Fruit fly (Drosophila melanogaster) whole organism, embryonic: Measurements from ENCODE around the gene CG16903.

ENCODE experiments used
- Asciz ChIP-seq: fragments of 200-800 bp; sonication (Bioruptor generic); optimal IDR thresholded peaks from 2 replicates; lab custom pipeline; 2017; ENCODE audit warnings: missing biosample characterization, mild to moderate bottlenecking, missing genetic modification characterization, missing genetic modification reagents
- CG10366 ChIP-seq: fragments of 200-800 bp; sonication (Bioruptor generic); IDR thresholded peaks from 2 replicates; pipeline ENCODE4 v1.3.6; 2022; ENCODE audit warnings: missing biosample characterization, missing genetic modification characterization
- CG13775 ChIP-seq: fragments of 200-800 bp; sonication (Bioruptor generic); optimal IDR thresholded peaks from 3 replicates; lab custom pipeline; 2017; ENCODE audit warnings: missing biosample characterization, mild to moderate bottlenecking, missing genetic modification characterization
- CG15514 ChIP-seq: fragments of 200-800 bp; sonication (Bioruptor generic); optimal IDR thresholded peaks from 3 replicates; lab custom pipeline; 2017; ENCODE audit warnings: missing biosample characterization, missing genetic modification characterization, mild to moderate bottlenecking, moderate library complexity, missing genetic modification reagents
- CG15601 ChIP-seq: fragments of 200-800 bp; sonication (Bioruptor generic); optimal IDR thresholded peaks from 3 replicates; lab custom pipeline; 2019; ENCODE audit warnings: missing biosample characterization, mild to moderate bottlenecking, missing genetic modification characterization, moderate library complexity
- CG1792 ChIP-seq: fragments of 200-800 bp; sonication (Bioruptor generic); optimal IDR thresholded peaks from 2 replicates; lab custom pipeline; 2016; ENCODE audit warnings: missing biosample characterization, missing genetic modification characterization
- CG18599 ChIP-seq: fragments of 200-800 bp; sonication (Bioruptor generic); optimal IDR thresholded peaks from 3 replicates; lab custom pipeline; 2017; ENCODE audit warnings: missing biosample characterization, missing genetic modification characterization, mild to moderate bottlenecking, moderate library complexity, missing genetic modification reagents
- CG2678 ChIP-seq: fragments of 200-800 bp; sonication (Bioruptor generic); optimal IDR thresholded peaks from 3 replicates; lab custom pipeline; 2019; ENCODE audit warnings: missing biosample characterization, mild to moderate bottlenecking, missing genetic modification characterization, moderate library complexity
- CG2875 ChIP-seq: fragments of 200-800 bp; sonication (Bioruptor generic); optimal IDR thresholded peaks from 2 replicates; lab custom pipeline; 2017; ENCODE audit warnings: missing biosample characterization, mild to moderate bottlenecking, missing genetic modification characterization, missing genetic modification reagents
- CG34224 ChIP-seq: fragments of 200-800 bp; sonication (Bioruptor generic); IDR thresholded peaks from 3 replicates; pipeline ENCODE4 v1.3.6; 2022; ENCODE audit warnings: missing biosample characterization, missing genetic modification characterization; ENCODE audit not compliant: partially characterized antibody
- CG42726 ChIP-seq: fragments of 200-800 bp; sonication (Bioruptor generic); IDR thresholded peaks from 2 replicates; pipeline ENCODE4 v1.3.6; 2022; ENCODE audit warnings: missing biosample characterization, missing genetic modification characterization; ENCODE audit not compliant: partially characterized antibody
- CG4617 ChIP-seq: fragments of 200-800 bp; sonication (Bioruptor generic); optimal IDR thresholded peaks from 3 replicates; lab custom pipeline; 2016; ENCODE audit warnings: missing biosample characterization, missing genetic modification characterization, borderline replicate concordance
- CG8281 ChIP-seq: fragments of 200-800 bp; sonication (Bioruptor generic); optimal IDR thresholded peaks from 2 replicates; lab custom pipeline; 2018; ENCODE audit warnings: missing biosample characterization, mild to moderate bottlenecking, missing genetic modification characterization, moderate library complexity
- CG9797 ChIP-seq: fragments of 200-800 bp; sonication (Bioruptor generic); optimal IDR thresholded peaks from 3 replicates; lab custom pipeline; 2018; ENCODE audit warnings: missing biosample characterization, mild to moderate bottlenecking, missing genetic modification characterization
- CHES-1-like ChIP-seq: fragments of 200-800 bp; sonication (Bioruptor generic); optimal IDR thresholded peaks from 2 replicates; lab custom pipeline; 2016; ENCODE audit warnings: missing biosample characterization, missing genetic modification characterization
- Camta ChIP-seq: fragments of 200-800 bp; sonication (Bioruptor generic); optimal IDR thresholded peaks from 2 replicates; lab custom pipeline; 2016; ENCODE audit warnings: missing biosample characterization, missing genetic modification characterization
- Fer1 ChIP-seq: fragments of 200-800 bp; sonication (Bioruptor generic); optimal IDR thresholded peaks from 2 replicates; lab custom pipeline; 2017; ENCODE audit warnings: missing biosample characterization, mild to moderate bottlenecking, missing genetic modification characterization
- HLH3B ChIP-seq: fragments of 200-800 bp; sonication (Bioruptor generic); IDR thresholded peaks from 2 replicates; pipeline ENCODE4 v1.3.6; 2022; ENCODE audit warnings: missing biosample characterization, missing genetic modification characterization
- HmgD ChIP-seq: fragments of 200-800 bp; sonication (Bioruptor generic); optimal IDR thresholded peaks from 3 replicates; lab custom pipeline; 2016; ENCODE audit warnings: missing biosample characterization, missing genetic modification characterization
- Hsf ChIP-seq: fragments of 200-800 bp; sonication (Bioruptor generic); optimal IDR thresholded peaks from 3 replicates; lab custom pipeline; 2016; ENCODE audit warnings: missing biosample characterization, missing genetic modification characterization
- Lim3 ChIP-seq: fragments of 200-800 bp; sonication (Bioruptor generic); IDR thresholded peaks from 2 replicates; pipeline ENCODE4 v1.3.6; 2022; ENCODE audit warnings: missing biosample characterization, missing genetic modification characterization
- Oaz ChIP-seq: fragments of 200-800 bp; sonication (Bioruptor generic); IDR thresholded peaks from 2 replicates; pipeline ENCODE4 v1.3.6; 2022; ENCODE audit warnings: missing biosample characterization, missing genetic modification characterization
- PHDP ChIP-seq: fragments of 200-800 bp; sonication (Bioruptor generic); optimal IDR thresholded peaks from 3 replicates; lab custom pipeline; 2018; ENCODE audit warnings: missing biosample characterization, mild to moderate bottlenecking, missing genetic modification characterization, moderate library complexity
- Ssrp ChIP-seq: fragments of 200-800 bp; sonication (Bioruptor generic); optimal IDR thresholded peaks from 2 replicates; lab custom pipeline; 2018; ENCODE audit warnings: missing biosample characterization, mild to moderate bottlenecking, missing genetic modification characterization, moderate library complexity
- Tbp ChIP-seq: fragments of >200 bp; optimal IDR thresholded peaks from 2 replicates; lab custom pipeline; 2018; ENCODE audit warnings: missing biosample characterization, missing genetic modification characterization
- Xbp1 ChIP-seq: fragments of 200-800 bp; sonication (Bioruptor generic); optimal IDR thresholded peaks from 3 replicates; lab custom pipeline; 2016; ENCODE audit warnings: missing biosample characterization, mild to moderate bottlenecking, missing genetic modification characterization
- YL-1 ChIP-seq: fragments of 200-800 bp; sonication (Bioruptor generic); optimal IDR thresholded peaks from 3 replicates; lab custom pipeline; 2017; ENCODE audit warnings: missing biosample characterization, mild to moderate bottlenecking, missing genetic modification characterization
- bcd ChIP-seq: fragments of 200-800 bp; sonication (Bioruptor generic); optimal IDR thresholded peaks from 2 replicates; lab custom pipeline; 2017; ENCODE audit warnings: missing biosample characterization, mild to moderate bottlenecking, missing genetic modification characterization
- dpn ChIP-seq, 2 experiments: fragments of 200-800 bp; sonication (Bioruptor generic); optimal IDR thresholded peaks; 3 replicates each; lab custom pipeline; 2016; ENCODE audit warnings: missing biosample characterization in 2 of 2, missing genetic modification characterization in 2 of 2
- dysf ChIP-seq: fragments of 200-800 bp; sonication (Bioruptor generic); IDR thresholded peaks from 3 replicates; pipeline ENCODE4 v1.3.6; 2022; ENCODE audit warnings: missing biosample characterization, missing genetic modification characterization
- fd64A ChIP-seq: fragments of 200-800 bp; sonication (Bioruptor generic); optimal IDR thresholded peaks from 3 replicates; lab custom pipeline; 2018; ENCODE audit warnings: missing biosample characterization, mild to moderate bottlenecking, missing genetic modification characterization
- gem ChIP-seq: fragments of 200-800 bp; sonication (Bioruptor generic); optimal IDR thresholded peaks from 2 replicates; lab custom pipeline; 2019; ENCODE audit warnings: missing biosample characterization, mild to moderate bottlenecking, missing genetic modification characterization, moderate library complexity
- gfzf ChIP-seq: fragments of 200-800 bp; sonication (Bioruptor generic); optimal IDR thresholded peaks from 2 replicates; lab custom pipeline; 2016; ENCODE audit warnings: missing biosample characterization, mild to moderate bottlenecking, missing genetic modification characterization, moderate library complexity
- gro ChIP-seq: fragments of 200-800 bp; sonication (Bioruptor generic); optimal IDR thresholded peaks from 2 replicates; lab custom pipeline; 2016; ENCODE audit warnings: missing biosample characterization, missing genetic modification characterization
- her ChIP-seq: fragments of 200-800 bp; sonication (Bioruptor generic); optimal IDR thresholded peaks from 2 replicates; lab custom pipeline; 2016; ENCODE audit warnings: missing biosample characterization, missing genetic modification characterization
- kni ChIP-seq: fragments of 200-800 bp; sonication (Bioruptor generic); optimal IDR thresholded peaks from 3 replicates; lab custom pipeline; 2017; ENCODE audit warnings: mild to moderate bottlenecking, missing biosample characterization, missing genetic modification reagents, missing genetic modification characterization
- mirr ChIP-seq: fragments of 200-800 bp; sonication (Bioruptor generic); optimal IDR thresholded peaks from 3 replicates; lab custom pipeline; 2018; ENCODE audit warnings: missing biosample characterization, mild to moderate bottlenecking, missing genetic modification characterization
- nmo ChIP-seq: fragments of 200-800 bp; sonication (Bioruptor generic); optimal IDR thresholded peaks from 2 replicates; lab custom pipeline; 2018; ENCODE audit warnings: missing biosample characterization, mild to moderate bottlenecking, missing genetic modification characterization, moderate library complexity
- phol ChIP-seq: fragments of 200-800 bp; sonication (Bioruptor generic); optimal IDR thresholded peaks from 3 replicates; lab custom pipeline; 2018; ENCODE audit warnings: missing biosample characterization, mild to moderate bottlenecking, missing genetic modification characterization, moderate library complexity
- pum ChIP-seq: fragments of 200-800 bp; sonication (Bioruptor generic); optimal IDR thresholded peaks from 2 replicates; lab custom pipeline; 2016; ENCODE audit warnings: missing biosample characterization, missing genetic modification characterization
- pzg ChIP-seq: fragments of 200-800 bp; sonication (Bioruptor generic); optimal IDR thresholded peaks from 3 replicates; lab custom pipeline; 2018; ENCODE audit warnings: missing biosample characterization, mild to moderate bottlenecking, missing genetic modification characterization, moderate library complexity
- shn ChIP-seq: fragments of 200-800 bp; sonication (Bioruptor generic); optimal IDR thresholded peaks from 3 replicates; lab custom pipeline; 2016; ENCODE audit warnings: missing biosample characterization, missing genetic modification characterization
- sob ChIP-seq: fragments of 200-800 bp; sonication (Bioruptor generic); IDR thresholded peaks from 2 replicates; pipeline ENCODE4 v1.3.6; 2022; ENCODE audit warnings: missing biosample characterization, missing genetic modification characterization
- sr ChIP-seq: fragments of 200-800 bp; sonication (Bioruptor generic); IDR thresholded peaks from 3 replicates; pipeline ENCODE4 v1.3.6; 2022; ENCODE audit warnings: missing biosample characterization, missing genetic modification characterization
- tio ChIP-seq: fragments of 200-800 bp; sonication (Bioruptor generic); optimal IDR thresholded peaks from 2 replicates; lab custom pipeline; 2017; ENCODE audit warnings: missing biosample characterization, missing genetic modification characterization, inconsistent platforms
- toy ChIP-seq: fragments of 200-800 bp; sonication (Bioruptor generic); IDR thresholded peaks from 2 replicates; pipeline ENCODE4 v1.3.6; 2022; ENCODE audit warnings: missing biosample characterization, missing genetic modification characterization
- trh ChIP-seq: fragments of 200-800 bp; sonication (Bioruptor generic); optimal IDR thresholded peaks from 2 replicates; lab custom pipeline; 2016; ENCODE audit warnings: missing biosample characterization, missing genetic modification characterization
- unc-4 ChIP-seq: fragments of 200-800 bp; sonication (Bioruptor generic); IDR thresholded peaks from 2 replicates; pipeline ENCODE4 v1.3.6; 2022; ENCODE audit warnings: missing biosample characterization, missing genetic modification characterization; ENCODE audit not compliant: partially characterized antibody
- zf30C ChIP-seq: fragments of 200-800 bp; sonication (Bioruptor generic); optimal IDR thresholded peaks from 3 replicates; lab custom pipeline; 2018; ENCODE audit warnings: missing biosample characterization, mild to moderate bottlenecking, missing genetic modification characterization

Gene CG16903

dm6 chrX:2094072-2094761 lies 14.0 kb upstream of the CG16903 start, which contains the start of gene csw (continued):
- TF ChIP-seq gro (GFP tag; lab: Kevin White, UChicago), result peak; percentile 71
- TF ChIP-seq gfzf, result peak; percentile 98
- TF ChIP-seq CG2678 (tag; lab: Kevin White, UChicago), result peak; percentile 15
- TF ChIP-seq phol (tag; lab: Kevin White, UChicago), result peak; percentile 69
- TF ChIP-seq zf30C (GFP tag; lab: Kevin White, UChicago), result no peak
- peak; percentile 44 for TF ChIP-seq shn (GFP tag; lab: Kevin White, UChicago)
- TF ChIP-seq Ssrp (tag; lab: Kevin White, UChicago), result no peak
- TF ChIP-seq CG13775 (GFP tag; lab: Kevin White, UChicago), result peak; percentile 25
- TF ChIP-seq tio (GFP tag; lab: Kevin White, UChicago), result no peak
- peak; percentile 99 for TF ChIP-seq CG4617 (GFP tag; lab: Kevin White, UChicago)
- TF ChIP-seq HmgD (GFP tag; lab: Kevin White, UChicago), result peak; percentile 81
- TF ChIP-seq Xbp1 (GFP tag; lab: Kevin White, UChicago), result peak; percentile 40
- TF ChIP-seq gem (tag; lab: Kevin White, UChicago), result peak; percentile 32
- 0 out of 2 replicates have a peak, but pooled peaks have one; percentile 26 for TF ChIP-seq toy (GFP tag; lab: Robert Waterston, UW)
- TF ChIP-seq bcd (GFP tag; lab: Kevin White, UChicago), result peak; percentile 30
- TF ChIP-seq dysf (GFP tag; lab: Robert Waterston, UW), result peak; percentile 31; the same call in 1 of the 3 replicates
- no peak for TF ChIP-seq sr
- TF ChIP-seq mirr (GFP tag; lab: Kevin White, UChicago), result no peak
- TF ChIP-seq Tbp, result no peak
- TF ChIP-seq fd64A, result no peak
- peak; percentile 92 for TF ChIP-seq CG9797 (GFP tag; lab: Kevin White, UChicago)
- peak; percentile 51 for TF ChIP-seq nmo (GFP tag; lab: Kevin White, UChicago)
- no peak for TF ChIP-seq HLH3B (GFP tag; lab: Robert Waterston, UW)
- peak; percentile 53 for TF ChIP-seq Asciz
- TF ChIP-seq CG8281, result no peak
- peak; percentile 1 for TF ChIP-seq trh (GFP tag; lab: Kevin White, UChicago)
- TF ChIP-seq CG1792, result no peak
- TF ChIP-seq Camta (GFP tag; lab: Kevin White, UChicago), result peak; percentile 12
- TF ChIP-seq dpn (GFP tag; optimal IDR thresholded peaks at IDR 0.05; lab: Kevin White, UChicago), result peak; percentile 59 to 62
- TF ChIP-seq Oaz (GFP tag; lab: Robert Waterston, UW), result no peak
- no peak for TF ChIP-seq CG2875 (GFP tag; lab: Kevin White, UChicago)
- TF ChIP-seq kni, result peak; percentile 36
- TF ChIP-seq sob (GFP tag; lab: Robert Waterston, UW), result peak; percentile 71; the same call in 1 of the 2 replicates
- no peak for TF ChIP-seq CG34224 (GFP tag; lab: Robert Waterston, UW)
- peak; percentile 67 for TF ChIP-seq CG42726
- peak; percentile 40 for TF ChIP-seq CG15601 (tag; lab: Kevin White, UChicago)
- peak; percentile 96 for TF ChIP-seq pzg (GFP tag; lab: Kevin White, UChicago)
- peak; percentile 33 for TF ChIP-seq Fer1 (GFP tag; lab: Kevin White, UChicago)
- no peak for TF ChIP-seq PHDP (tag; lab: Kevin White, UChicago)
- TF ChIP-seq CHES-1-like, result peak; percentile 63
- TF ChIP-seq Hsf, result peak; percentile 57
- TF ChIP-seq her, result peak; percentile 63
- TF ChIP-seq CG10366, result peak; percentile 34
- TF ChIP-seq CG15514 (GFP tag; lab: Kevin White, UChicago), result peak; percentile 90
- TF ChIP-seq CG18599 (GFP tag; lab: Kevin White, UChicago), result peak; percentile 31
- TF ChIP-seq pum (GFP tag; lab: Kevin White, UChicago), result peak; percentile 53
- TF ChIP-seq Lim3 (GFP tag; lab: Robert Waterston, UW), result no peak
- TF ChIP-seq YL-1, result peak; percentile 72
- TF ChIP-seq unc-4 (GFP tag; lab: Robert Waterston, UW), result 0 out of 2 replicates have a peak, but pooled peaks have one; percentile 14
